Worm (Caenorhabditis elegans): ENCODE measurements around the gene ZK180.8.
A peak's percentile ranks its signal among the peaks of the same experiment; 100 is the strongest.

Gene ZK180.8

ce11 chrIV:4478612-4479011, 32.9 kb downstream of the ZK180.8 start:
- peak; percentile 6 for TF ChIP-seq nhr-80 (tag; optimal IDR thresholded peaks at IDR 0.05)
- TF ChIP-seq egl-18 (GFP tag; IDR thresholded peaks at IDR 0.05), result no peak
- peak; percentile 7 for TF ChIP-seq F22D6.2 (tag; optimal IDR thresholded peaks at IDR 0.05)

ce11 chrIV:4477009-4477471, 34.5 kb downstream of the ZK180.8 start, which contains the start of gene M01H9.3:
Gene M01H9.3, minus strand, starts transcription at chrIV:4477059.
- TF ChIP-seq ztf-25 (GFP tag; IDR thresholded peaks at IDR 0.05) (no peak), madf-6 (GFP tag; IDR thresholded peaks at IDR 0.05) (no peak), lir-1 (GFP tag; conservative IDR thresholded peaks at IDR 0.05) (no peak), tbx-9 (tag; optimal IDR thresholded peaks at IDR 0.05; ENCODE audit: borderline replicate concordance) (no peak), B0019.2 (GFP tag; conservative IDR thresholded peaks at IDR 0.05) (no peak), chd-7 (tag; optimal IDR thresholded peaks at IDR 0.05) (peak; percentile 18), rpc-1 (optimal IDR thresholded peaks at IDR 0.05) (no peak), rpc-1 (tag; optimal IDR thresholded peaks at IDR 0.05) (no peak), attf-6 (GFP tag; IDR thresholded peaks at IDR 0.05) (no peak), C17E4.6 (GFP tag; IDR thresholded peaks at IDR 0.05) (no peak), B0336.3 (GFP tag; IDR thresholded peaks at IDR 0.05) (peak; percentile 15; the same call in 1 of the 2 replicates), somi-1 (GFP tag; optimal IDR thresholded peaks at IDR 0.05) (peak; percentile 55), F37B4.10 (GFP tag; IDR thresholded peaks at IDR 0.05) (no peak), ekl-4 (GFP tag; IDR thresholded peaks at IDR 0.05) (no peak), mcd-1 (GFP tag; IDR thresholded peaks at IDR 0.05) (peak; percentile 17; the same call in 1 of the 2 replicates), hmg-20 (GFP tag; IDR thresholded peaks at IDR 0.05) (no peak), him-1 (tag; optimal IDR thresholded peaks at IDR 0.05) (no peak), F10E7.11 (tag; optimal IDR thresholded peaks at IDR 0.05) (no peak), madf-10 (tag; optimal IDR thresholded peaks at IDR 0.05) (peak; percentile 22), lin-40 (tag; optimal IDR thresholded peaks at IDR 0.05) (peak; percentile 46), hsf-1 (GFP tag; IDR thresholded peaks at IDR 0.05) (no peak), rec-8 (tag; optimal IDR thresholded peaks at IDR 0.05) (no peak), ceh-58 (GFP tag; IDR thresholded peaks at IDR 0.05) (no peak), zim-3 (tag; optimal IDR thresholded peaks at IDR 0.05) (no peak), ama-1 (optimal IDR thresholded peaks at IDR 0.05) (peak; percentile 70), ama-1 (GFP tag; optimal IDR thresholded peaks at IDR 0.05) (peak in 1 of 2 experiments; percentile 6), F33H1.4 (GFP tag; IDR thresholded peaks at IDR 0.05) (no peak), bed-1 (GFP tag; IDR thresholded peaks at IDR 0.05) (no peak), sea-2 (GFP tag; IDR thresholded peaks at IDR 0.05) (no peak), dox-1 (GFP tag; IDR thresholded peaks at IDR 0.05) (no peak; the same call in 1 of the 2 replicates), dpff-1 (tag; optimal IDR thresholded peaks at IDR 0.05) (no peak), lin-26 (GFP tag; IDR thresholded peaks at IDR 0.05) (0 out of 2 replicates have a peak, but pooled peaks have one; percentile 40), T26A5.8 (tag; optimal IDR thresholded peaks at IDR 0.05) (no peak), unc-62 (GFP tag; optimal IDR thresholded peaks at IDR 0.05) (no peak), mxl-1 (tag; optimal IDR thresholded peaks at IDR 0.05) (no peak), lag-1 (GFP tag; IDR thresholded peaks at IDR 0.05) (no peak), aptf-2 (GFP tag; conservative IDR thresholded peaks at IDR 0.05) (no peak), ceh-79 (tag; optimal IDR thresholded peaks at IDR 0.05) (no peak), sdz-38 (tag; optimal IDR thresholded peaks at IDR 0.05) (no peak), Y56A3A.18 (GFP tag; IDR thresholded peaks at IDR 0.05) (no peak), K11D2.4 (GFP tag; IDR thresholded peaks at IDR 0.05) (peak; percentile 59), nhr-80 (tag; optimal IDR thresholded peaks at IDR 0.05) (peak; percentile 59), F57C9.4 (tag; optimal IDR thresholded peaks at IDR 0.05) (no peak), C06A6.2 (GFP tag; conservative IDR thresholded peaks at IDR 0.05) (0 out of 2 replicates have a peak, but pooled peaks have one; percentile 49), rcor-1 (GFP tag; IDR thresholded peaks at IDR 0.05) (no peak), ceh-91 (GFP tag; IDR thresholded peaks at IDR 0.05) (no peak), tlf-1 (GFP tag; optimal IDR thresholded peaks at IDR 0.05) (peak; percentile 4)

All from whole organism, young adult.